Fruit fly (Drosophila melanogaster) whole organism, embryonic: ENCODE measurements around the gene Ipo9.
A peak's percentile ranks its signal among the peaks of the same experiment; 100 is the strongest.

Source experiments
- Antp ChIP-seq: fragments of 200-800 bp; sonication (Bioruptor generic); optimal IDR thresholded peaks from 3 replicates; lab custom pipeline; 2016; ENCODE audit warnings: missing biosample characterization, missing genetic modification characterization
- CG10366 ChIP-seq: fragments of 200-800 bp; sonication (Bioruptor generic); IDR thresholded peaks from 2 replicates; pipeline ENCODE4 v1.3.6; 2022; ENCODE audit warnings: missing biosample characterization, missing genetic modification characterization
- CG11085 ChIP-seq: fragments of 200-800 bp; sonication (Bioruptor generic); IDR thresholded peaks from 2 replicates; pipeline ENCODE4 v1.3.6; 2022; ENCODE audit warnings: missing biosample characterization, missing genetic modification characterization
- CG12659 ChIP-seq: fragments of 200-800 bp; sonication (Bioruptor generic); optimal IDR thresholded peaks from 3 replicates; lab custom pipeline; 2017; ENCODE audit warnings: mild to moderate bottlenecking, missing biosample characterization, missing genetic modification reagents, missing genetic modification characterization
- CG12769 ChIP-seq: fragments of 200-800 bp; sonication (Bioruptor generic); optimal IDR thresholded peaks from 2 replicates; lab custom pipeline; 2019; ENCODE audit warnings: missing biosample characterization, mild to moderate bottlenecking, missing genetic modification characterization, moderate library complexity
- CG12942 ChIP-seq: fragments of 200-800 bp; sonication (Bioruptor generic); optimal IDR thresholded peaks from 3 replicates; lab custom pipeline; 2016; ENCODE audit warnings: missing biosample characterization, missing genetic modification characterization
- CG13424 ChIP-seq: fragments of 200-800 bp; sonication (Bioruptor generic); optimal IDR thresholded peaks from 2 replicates; lab custom pipeline; 2019; ENCODE audit warnings: missing biosample characterization, mild to moderate bottlenecking, missing genetic modification characterization, moderate library complexity
- CG18599 ChIP-seq: fragments of 200-800 bp; sonication (Bioruptor generic); optimal IDR thresholded peaks from 3 replicates; lab custom pipeline; 2017; ENCODE audit warnings: missing biosample characterization, missing genetic modification characterization, mild to moderate bottlenecking, moderate library complexity, missing genetic modification reagents
- CG31441 ChIP-seq: fragments of 200-800 bp; sonication (Bioruptor generic); IDR thresholded peaks from 2 replicates; pipeline ENCODE4 v1.3.6; 2022; ENCODE audit warnings: missing biosample characterization, missing genetic modification characterization
- CG3995 ChIP-seq: fragments of 200-800 bp; sonication (Bioruptor generic); optimal IDR thresholded peaks from 3 replicates; lab custom pipeline; 2016; ENCODE audit warnings: missing biosample characterization, missing genetic modification characterization
- CG6813 ChIP-seq: fragments of 200-800 bp; sonication (Bioruptor generic); optimal IDR thresholded peaks from 2 replicates; lab custom pipeline; 2017; ENCODE audit warnings: missing biosample characterization, missing genetic modification characterization, mild to moderate bottlenecking, moderate library complexity, missing genetic modification reagents
- CG8388 ChIP-seq: fragments of 200-800 bp; sonication (Bioruptor generic); optimal IDR thresholded peaks from 2 replicates; lab custom pipeline; 2019; ENCODE audit warnings: missing biosample characterization, mild to moderate bottlenecking, missing genetic modification characterization, moderate library complexity
- CG9727 ChIP-seq: fragments of 200-800 bp; sonication (Bioruptor generic); optimal IDR thresholded peaks from 3 replicates; lab custom pipeline; 2017; ENCODE audit warnings: missing biosample characterization, mild to moderate bottlenecking, missing genetic modification characterization
- Elba2 ChIP-seq: fragments of 200-800 bp; sonication (Bioruptor generic); optimal IDR thresholded peaks from 3 replicates; lab custom pipeline; 2016; ENCODE audit warnings: missing biosample characterization, missing genetic modification characterization
- NC2β ChIP-seq: fragments of 200-800 bp; sonication (Bioruptor generic); optimal IDR thresholded peaks from 2 replicates; lab custom pipeline; 2016; ENCODE audit warnings: missing biosample characterization, missing genetic modification characterization
- PHDP ChIP-seq: fragments of 200-800 bp; sonication (Bioruptor generic); optimal IDR thresholded peaks from 3 replicates; lab custom pipeline; 2018; ENCODE audit warnings: missing biosample characterization, mild to moderate bottlenecking, missing genetic modification characterization, moderate library complexity
- Pdp1 ChIP-seq, 2 experiments: fragments of 200-800 bp; sonication (Bioruptor generic); optimal IDR thresholded peaks; 3 replicates each; lab custom pipeline; 2016; ENCODE audit warnings: missing biosample characterization in 2 of 2, missing genetic modification characterization in 2 of 2, mild to moderate bottlenecking in 1 of 2, moderate library complexity in 1 of 2
- corto ChIP-seq: fragments of 200-800 bp; sonication (Bioruptor generic); optimal IDR thresholded peaks from 2 replicates; lab custom pipeline; 2016; ENCODE audit warnings: missing biosample characterization, mild to moderate bottlenecking, missing genetic modification characterization, moderate library complexity
- crol ChIP-seq: fragments of 200-800 bp; sonication (Bioruptor generic); IDR thresholded peaks from 2 replicates; pipeline ENCODE4 v1.3.6; 2022; ENCODE audit warnings: missing biosample characterization, missing genetic modification characterization
- ftz-f1 ChIP-seq: fragments of 200-800 bp; sonication (Bioruptor generic); optimal IDR thresholded peaks from 2 replicates; lab custom pipeline; 2016; ENCODE audit warnings: missing biosample characterization, missing genetic modification characterization
- hkb ChIP-seq, 2 experiments: fragments of 200-800 bp in 1 of 2; fragments of >200 bp in 1 of 2; sonication (Bioruptor generic) in 1 of 2; IDR thresholded peaks in 1 of 2; optimal IDR thresholded peaks in 1 of 2; 2 replicates each; pipeline versions ENCODE4 v1.3.6 to Lab custom; 2017 to 2022; ENCODE audit warnings: missing biosample characterization in 1 of 2, missing genetic modification characterization in 1 of 2
- jigr1 ChIP-seq: fragments of 200-800 bp; sonication (Bioruptor generic); IDR thresholded peaks from 3 replicates; pipeline ENCODE4 v1.3.6; 2022; ENCODE audit warnings: missing biosample characterization, missing genetic modification characterization
- ken ChIP-seq: fragments of 200-800 bp; sonication (Bioruptor generic); IDR thresholded peaks from 3 replicates; pipeline ENCODE4 v1.3.6; 2022; ENCODE audit warnings: missing biosample characterization, missing genetic modification characterization
- so ChIP-seq: fragments of 200-800 bp; sonication (Bioruptor generic); IDR thresholded peaks from 3 replicates; pipeline ENCODE4 v1.3.6; 2022; ENCODE audit warnings: missing biosample characterization, missing genetic modification characterization

The Ipo9 gene

DNA sequence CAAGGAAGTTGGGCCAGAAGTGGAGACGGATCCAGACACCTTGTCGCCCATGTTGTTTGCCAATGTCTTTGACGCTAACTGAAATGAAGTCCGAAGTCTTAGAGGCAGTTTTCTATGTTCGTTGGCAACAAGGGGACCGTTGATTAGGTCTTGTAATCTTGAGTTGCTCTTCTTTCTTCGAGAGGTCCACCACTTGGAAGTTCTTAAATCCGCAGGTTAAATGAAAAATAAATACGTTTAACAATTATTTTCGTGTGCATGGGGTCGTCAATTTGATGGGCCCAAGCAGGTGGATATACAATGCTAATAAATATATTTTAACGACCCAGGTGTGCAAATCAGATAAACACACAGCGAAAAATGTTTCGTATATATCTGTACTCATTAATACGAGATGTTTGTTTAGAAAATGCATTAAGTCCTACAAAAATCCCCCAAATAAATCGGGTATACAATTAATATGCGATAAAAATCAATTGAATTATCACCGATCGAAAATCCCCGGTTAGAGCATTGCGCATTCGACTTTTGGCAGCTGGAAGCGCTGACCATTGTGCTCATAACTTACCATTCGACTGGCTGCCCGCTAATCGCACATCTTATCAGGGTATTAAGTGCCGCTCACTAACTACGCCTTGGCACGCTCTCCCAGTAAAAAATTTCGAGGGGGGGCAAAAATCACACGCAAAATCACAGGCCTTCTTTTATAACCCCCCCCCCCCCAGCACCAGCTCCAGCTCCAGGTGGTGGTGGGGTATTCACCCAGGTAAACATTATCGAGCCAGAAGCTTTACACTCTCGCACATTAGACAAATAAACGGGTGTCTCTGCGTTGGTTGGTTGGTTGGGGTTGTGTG, 48.4 kb downstream of the Ipo9 start, which contains the start of gene PGRP-LB (continued):
- TF ChIP-seq CG10366 = 0 out of 2 replicates have a peak, but pooled peaks have one; percentile 10
- TF ChIP-seq CG6813 = no peak
- TF ChIP-seq so (GFP tag; lab: Robert Waterston, UW) = no peak
- TF ChIP-seq CG8388 = no peak
- peak; percentile 27 for TF ChIP-seq CG9727 (GFP tag; lab: Kevin White, UChicago)
- TF ChIP-seq CG11085 = no peak
- TF ChIP-seq NC2β (GFP tag; lab: Kevin White, UChicago) = no peak
- TF ChIP-seq hkb (optimal IDR thresholded peaks at IDR 0.05; lab: Kevin White, UChicago) = no peak
- TF ChIP-seq hkb (GFP tag; IDR thresholded peaks at IDR 0.05; lab: Robert Waterston, UW) = no peak
- TF ChIP-seq ftz-f1 (GFP tag; lab: Kevin White, UChicago) = peak; percentile 33
- TF ChIP-seq crol (GFP tag; lab: Robert Waterston, UW) = peak; percentile 95
- peak; percentile 11; the same call in 1 of the 2 replicates for TF ChIP-seq CG31441 (GFP tag; lab: Robert Waterston, UW)
- no peak for TF ChIP-seq Elba2 (GFP tag; lab: Kevin White, UChicago)
- no peak for TF ChIP-seq corto
- peak; percentile 43 for TF ChIP-seq CG3995 (GFP tag; lab: Kevin White, UChicago)
- TF ChIP-seq jigr1 (GFP tag; lab: Robert Waterston, UW) = no peak
- TF ChIP-seq Antp (GFP tag; lab: Kevin White, UChicago) = no peak
- peak; percentile 67 for TF ChIP-seq CG12769 (tag; lab: Kevin White, UChicago)
- peak in 1 of 2 experiments; percentile 49 for TF ChIP-seq Pdp1 (GFP tag; optimal IDR thresholded peaks at IDR 0.05; lab: Kevin White, UChicago)
- peak; percentile 31 for TF ChIP-seq CG12659
- TF ChIP-seq CG13424 = peak; percentile 14
- peak; percentile 51 for TF ChIP-seq CG18599 (GFP tag; lab: Kevin White, UChicago)
- peak; percentile 2 for TF ChIP-seq PHDP (tag; lab: Kevin White, UChicago)
- no peak for TF ChIP-seq CG12942
- 0 out of 3 replicates have a peak, but pooled peaks have one; percentile 38 for TF ChIP-seq ken
- TF ChIP-seq, all 482 proteins: peak for 88
